Worm (Caenorhabditis elegans) whole organism, L3 larva: ENCODE data around the gene clc-27.

Experiments
- ceh-9 ChIP-seq: sonication (generic microtip); optimal IDR thresholded peaks from 2 replicates; lab custom pipeline; 2018; ENCODE audit warnings: missing biosample characterization, missing genetic modification characterization
- daf-12 ChIP-seq: fragments of 150-350 bp; optimal IDR thresholded peaks from 2 replicates; lab custom pipeline; 2014; ENCODE audit warnings: missing biosample characterization, missing genetic modification reagents, missing genetic modification characterization
- egl-27 ChIP-seq: sonication (generic microtip); optimal IDR thresholded peaks from 4 replicates; lab custom pipeline; 2017; ENCODE audit warnings: missing biosample characterization, missing genetic modification reagents, missing genetic modification characterization
- mdl-1 ChIP-seq: fragments of 150-350 bp; optimal IDR thresholded peaks from 2 replicates; lab custom pipeline; 2014; ENCODE audit warnings: missing biosample characterization, missing genetic modification characterization

- TF ChIP-seq daf-12 (tag; lab: Kevin White, UChicago) = no peak
- no peak for TF ChIP-seq egl-27
- no peak for TF ChIP-seq ceh-9 (tag; lab: Kevin White, UChicago)
- TF ChIP-seq mdl-1 (tag; lab: Kevin White, UChicago) = no peak
These were observed 9.3 kb upstream of the clc-27 start for ce11 chrIII:998855-999254.
